Worm (Caenorhabditis elegans) whole organism, young adult: ENCODE measurements around the gene col-3.

Source experiments
- B0336.3 ChIP-seq: fragments of 200-800 bp; sonication (Bioruptor generic); IDR thresholded peaks from 2 replicates; pipeline ENCODE4 v1.3.6; 2022; ENCODE audit warnings: missing genetic modification characterization, missing compliant biosample characterization
- C06A6.2 ChIP-seq: fragments of 200-800 bp; sonication (Bioruptor generic); conservative IDR thresholded peaks from 2 replicates; pipeline ENCODE4 v1.3.6; 2022; ENCODE audit warnings: missing genetic modification characterization, missing compliant biosample characterization
- D2030.7 ChIP-seq: fragments of 200-800 bp; sonication (Bioruptor generic); IDR thresholded peaks from 2 replicates; pipeline ENCODE4 v1.3.6; 2022; ENCODE audit warnings: missing genetic modification reagents, missing genetic modification characterization, missing compliant biosample characterization
- F33H1.4 ChIP-seq: fragments of 200-800 bp; sonication (Bioruptor generic); IDR thresholded peaks from 2 replicates; pipeline ENCODE4 v1.3.6; 2022; ENCODE audit warnings: missing genetic modification reagents, missing genetic modification characterization, missing compliant biosample characterization
- F49E8.2 ChIP-seq: sonication (generic microtip); optimal IDR thresholded peaks from 3 replicates; lab custom pipeline; 2017; ENCODE audit warnings: missing genetic modification characterization, mild to moderate bottlenecking, missing compliant biosample characterization, antibody characterized with exemption, moderate library complexity; ENCODE audit not compliant: insufficient read depth
- F57A8.1 ChIP-seq: fragments of 200-800 bp; sonication (Bioruptor generic); optimal IDR thresholded peaks from 2 replicates; lab custom pipeline; 2018; ENCODE audit warnings: mild to moderate bottlenecking, missing genetic modification characterization, moderate library complexity, missing compliant biosample characterization
- Y53G8AR.9 ChIP-seq: fragments of 200-800 bp; sonication (Bioruptor generic); conservative IDR thresholded peaks from 2 replicates; pipeline ENCODE4 v1.3.6; 2022; ENCODE audit warnings: missing genetic modification reagents, missing genetic modification characterization, missing compliant biosample characterization
- Y79H2A.3 ChIP-seq: fragments of 200-800 bp; sonication (Bioruptor generic); conservative IDR thresholded peaks from 2 replicates; pipeline ENCODE4 v1.3.6; 2022; ENCODE audit warnings: missing genetic modification reagents, missing genetic modification characterization, missing compliant biosample characterization
- ZK185.1 ChIP-seq: sonication (generic microtip); optimal IDR thresholded peaks from 2 replicates; lab custom pipeline; 2016; ENCODE audit warnings: mild to moderate bottlenecking, missing genetic modification characterization, missing compliant biosample characterization; ENCODE audit not compliant: poor library complexity, severe bottlenecking
- akir-1 ChIP-seq: fragments of 200-800 bp; sonication (Bioruptor generic); optimal IDR thresholded peaks from 2 replicates; lab custom pipeline; 2018; ENCODE audit warnings: mild to moderate bottlenecking, missing genetic modification characterization, moderate library complexity, missing compliant biosample characterization
- aptf-2 ChIP-seq: fragments of 200-800 bp; sonication (Bioruptor generic); conservative IDR thresholded peaks from 2 replicates; pipeline ENCODE4 v1.3.6; 2022; ENCODE audit warnings: missing genetic modification reagents, missing genetic modification characterization, missing compliant biosample characterization
- bed-1 ChIP-seq: fragments of 200-800 bp; sonication (Bioruptor generic); IDR thresholded peaks from 2 replicates; pipeline ENCODE4 v1.3.6; 2022; ENCODE audit warnings: missing genetic modification reagents, missing genetic modification characterization, missing compliant biosample characterization
- cebp-1 ChIP-seq, 2 experiments: fragments of 200-800 bp in 1 of 2; sonication (Bioruptor generic) in 1 of 2; sonication (generic microtip) in 1 of 2; IDR thresholded peaks in 1 of 2; optimal IDR thresholded peaks in 1 of 2; 2 replicates each; pipeline versions ENCODE4 v1.3.6 to Lab custom; 2017 to 2022; ENCODE audit warnings: missing compliant biosample characterization in 2 of 2, missing genetic modification characterization in 2 of 2, mild to moderate bottlenecking in 1 of 2, missing genetic modification reagents in 1 of 2, moderate library complexity in 1 of 2
- dox-1 ChIP-seq: fragments of 200-800 bp; sonication (Bioruptor generic); IDR thresholded peaks from 2 replicates; pipeline ENCODE4 v1.3.6; 2022; ENCODE audit warnings: missing genetic modification reagents, missing genetic modification characterization, missing compliant biosample characterization
- egl-44 ChIP-seq: fragments of 200-800 bp; sonication (Bioruptor generic); IDR thresholded peaks from 2 replicates; pipeline ENCODE4 v1.3.6; 2022; ENCODE audit warnings: missing genetic modification reagents, missing genetic modification characterization, missing compliant biosample characterization
- ekl-4 ChIP-seq: fragments of 200-800 bp; sonication (Bioruptor generic); IDR thresholded peaks from 2 replicates; pipeline ENCODE4 v1.3.6; 2022; ENCODE audit warnings: missing genetic modification reagents, missing genetic modification characterization, missing compliant biosample characterization
- ets-4 ChIP-seq: fragments of 200-800 bp; sonication (Bioruptor generic); optimal IDR thresholded peaks from 2 replicates; lab custom pipeline; 2018; ENCODE audit warnings: mild to moderate bottlenecking, missing genetic modification characterization, missing compliant biosample characterization
- hrde-1 ChIP-seq: sonication (generic microtip); optimal IDR thresholded peaks from 2 replicates; lab custom pipeline; 2016; ENCODE audit warnings: missing genetic modification characterization, mild to moderate bottlenecking, missing compliant biosample characterization, moderate library complexity, missing genotype, missing genetic modification reagents, borderline replicate concordance
- lin-40 ChIP-seq: sonication (generic microtip); optimal IDR thresholded peaks from 2 replicates; lab custom pipeline; 2016; ENCODE audit warnings: missing genetic modification characterization, mild to moderate bottlenecking, missing compliant biosample characterization, missing genotype, missing genetic modification reagents
- lsl-1 ChIP-seq: fragments of 200-800 bp; sonication (Bioruptor generic); optimal IDR thresholded peaks from 2 replicates; lab custom pipeline; 2018; ENCODE audit warnings: mild to moderate bottlenecking, missing genetic modification characterization, moderate library complexity, missing compliant biosample characterization
- mes-4 ChIP-seq: sonication (generic microtip); optimal IDR thresholded peaks from 2 replicates; lab custom pipeline; 2016; ENCODE audit warnings: missing genotype, missing genetic modification characterization, missing compliant biosample characterization
- nfya-2 ChIP-seq: fragments of 200-800 bp; sonication (Bioruptor generic); IDR thresholded peaks from 2 replicates; pipeline ENCODE4 v1.3.6; 2022; ENCODE audit warnings: missing genetic modification reagents, missing genetic modification characterization, missing compliant biosample characterization
- nfyb-1 ChIP-seq: fragments of 200-800 bp; sonication (Bioruptor generic); IDR thresholded peaks from 2 replicates; pipeline ENCODE4 v1.3.6; 2022; ENCODE audit warnings: missing genetic modification reagents, missing genetic modification characterization, missing compliant biosample characterization
- nhr-120 ChIP-seq: fragments of 200-800 bp; sonication (Bioruptor generic); IDR thresholded peaks from 2 replicates; pipeline ENCODE4 v1.3.6; 2022; ENCODE audit warnings: missing genetic modification characterization, missing compliant biosample characterization
- nhr-179 ChIP-seq: sonication (generic microtip); optimal IDR thresholded peaks from 2 replicates; lab custom pipeline; 2016; ENCODE audit warnings: mild to moderate bottlenecking, missing genetic modification characterization, missing compliant biosample characterization
- nhr-80 ChIP-seq: sonication (generic microtip); optimal IDR thresholded peaks from 2 replicates; lab custom pipeline; 2016; ENCODE audit warnings: missing genetic modification characterization, missing compliant biosample characterization
- pha-4 ChIP-seq: fragments of 150-350 bp; sonication (generic microtip); optimal IDR thresholded peaks from 2 replicates; lab custom pipeline; 2014; ENCODE audit warnings: missing biosample characterization, missing genetic modification reagents, missing genetic modification characterization
- rcor-1 ChIP-seq: fragments of 200-800 bp; sonication (Bioruptor generic); IDR thresholded peaks from 2 replicates; pipeline ENCODE4 v1.3.6; 2022; ENCODE audit warnings: missing genetic modification reagents, missing genetic modification characterization, missing compliant biosample characterization
- snpc-1.3 ChIP-seq: sonication (generic microtip); optimal IDR thresholded peaks from 2 replicates; lab custom pipeline; 2017; ENCODE audit warnings: missing genetic modification characterization, mild to moderate bottlenecking, missing compliant biosample characterization, antibody characterized with exemption, moderate library complexity, missing genotype, missing genetic modification reagents; ENCODE audit not compliant: insufficient read depth
- sptf-2 ChIP-seq: fragments of 200-800 bp; sonication (Bioruptor generic); optimal IDR thresholded peaks from 2 replicates; lab custom pipeline; 2018; ENCODE audit warnings: mild to moderate bottlenecking, missing genetic modification characterization, missing compliant biosample characterization
- tbp1 ChIP-seq: fragments of 200-800 bp; sonication (Bioruptor generic); optimal IDR thresholded peaks from 2 replicates; lab custom pipeline; 2018; ENCODE audit warnings: mild to moderate bottlenecking, missing genetic modification characterization, missing compliant biosample characterization
- unc-130 ChIP-seq: sonication (generic microtip); optimal IDR thresholded peaks from 2 replicates; lab custom pipeline; 2016; ENCODE audit warnings: missing genetic modification reagents, missing genetic modification characterization, missing compliant biosample characterization
- xnd-1 ChIP-seq: sonication (generic microtip); optimal IDR thresholded peaks from 2 replicates; lab custom pipeline; 2016; ENCODE audit warnings: missing genotype, missing genetic modification reagents, missing genetic modification characterization, missing compliant biosample characterization
- zfh-2 ChIP-seq: fragments of 200-800 bp; sonication (Bioruptor generic); conservative IDR thresholded peaks from 2 replicates; pipeline ENCODE4 v1.3.6; 2022; ENCODE audit warnings: missing genetic modification reagents, missing genetic modification characterization, missing compliant biosample characterization
- ztf-26 ChIP-seq: sonication (generic microtip); optimal IDR thresholded peaks from 2 replicates; lab custom pipeline; 2017; ENCODE audit warnings: missing genetic modification characterization, missing compliant biosample characterization
- ztf-6 ChIP-seq: fragments of 200-800 bp; sonication (Bioruptor generic); IDR thresholded peaks from 2 replicates; pipeline ENCODE4 v1.3.6; 2022; ENCODE audit warnings: missing genetic modification reagents, missing genetic modification characterization, missing compliant biosample characterization

The col-3 gene

ce11 chrIV:8790144-8790543, 34.4 kb upstream of the col-3 start, which contains the start of gene sru-35:
Gene sru-35, minus strand, starts transcription at chrIV:8790244.
- TF ChIP-seq F57A8.1 (GFP tag; lab: Kevin White, UChicago) (no peak), ztf-26 (tag; lab: Kevin White, UChicago) (no peak), ets-4 (no peak), ekl-4 (GFP tag; lab: Robert Waterston, UW) (no peak), B0336.3 (GFP tag; lab: Robert Waterston, UW) (no peak), snpc-1.3 (tag; lab: Kevin White, UChicago) (no peak), pha-4 (no peak), nfya-2 (GFP tag; lab: Robert Waterston, UW) (no peak), egl-44 (GFP tag; lab: Robert Waterston, UW) (no peak), nfyb-1 (no peak), Y53G8AR.9 (no peak), cebp-1 (GFP tag; IDR thresholded peaks at IDR 0.05; lab: Robert Waterston, UW) (no peak), cebp-1 (tag; optimal IDR thresholded peaks at IDR 0.05; lab: Kevin White, UChicago) (no peak)

- TF ChIP-seq lsl-1 (GFP tag; lab: Kevin White, UChicago) (no peak), aptf-2 (no peak), zfh-2 (GFP tag; lab: Robert Waterston, UW) (no peak), Y53G8AR.9 (no peak), F49E8.2 (tag; lab: Kevin White, UChicago) (no peak), C06A6.2 (GFP tag; lab: Robert Waterston, UW) (no peak)
These were observed 31.8 kb upstream of the col-3 start, which contains the start of gene C33D9.3 for ce11 chrIV:8792808-8793207. Gene C33D9.3, minus strand, starts transcription at chrIV:8792908.

- TF ChIP-seq tbp1 (GFP tag; lab: Kevin White, UChicago): no peak
- no peak for TF ChIP-seq F49E8.2 (tag; lab: Kevin White, UChicago)
- no peak for TF ChIP-seq nhr-120 (GFP tag; lab: Robert Waterston, UW)
- TF ChIP-seq ztf-6 (GFP tag; lab: Robert Waterston, UW): no peak
- no peak for TF ChIP-seq F33H1.4 (GFP tag; lab: Robert Waterston, UW)
- TF ChIP-seq sptf-2 (GFP tag; lab: Kevin White, UChicago): no peak
- TF ChIP-seq Y79H2A.3 (GFP tag; lab: Robert Waterston, UW): no peak
- TF ChIP-seq hrde-1 (tag; lab: Kevin White, UChicago): no peak
- no peak for TF ChIP-seq ZK185.1 (tag; lab: Kevin White, UChicago)
- no peak for TF ChIP-seq nhr-179 (tag; lab: Kevin White, UChicago)
- TF ChIP-seq akir-1 (GFP tag; lab: Kevin White, UChicago): no peak
- TF ChIP-seq rcor-1 (GFP tag; lab: Robert Waterston, UW): no peak
- TF ChIP-seq xnd-1 (tag; lab: Kevin White, UChicago): no peak
- peak; percentile 41 for TF ChIP-seq ztf-26 (tag; lab: Kevin White, UChicago)
- peak; percentile 94 for TF ChIP-seq nhr-80 (tag; lab: Kevin White, UChicago)
- TF ChIP-seq D2030.7: no peak
- no peak for TF ChIP-seq unc-130 (GFP tag; lab: Kevin White, UChicago)
- TF ChIP-seq mes-4 (tag; lab: Kevin White, UChicago): no peak
- 0 out of 2 replicates have a peak, but pooled peaks have one; percentile 21 for TF ChIP-seq dox-1 (GFP tag; lab: Robert Waterston, UW)
- no peak for TF ChIP-seq lsl-1 (GFP tag; lab: Kevin White, UChicago)
- no peak for TF ChIP-seq bed-1 (GFP tag; lab: Robert Waterston, UW)
- TF ChIP-seq lin-40: peak; percentile 17
- TF ChIP-seq, all 124 proteins: peak for 4
These were observed 31.4 kb upstream of the col-3 start for ce11 chrIV:8793223-8793622.
